Fruit fly (Drosophila melanogaster) whole organism, pupa: ENCODE data around the gene CG11052.

Source experiments
- CG14655 ChIP-seq: fragments of 200-800 bp; sonication (Bioruptor generic); optimal IDR thresholded peaks from 3 replicates; lab custom pipeline; 2017; ENCODE audit warnings: mild to moderate bottlenecking, missing biosample characterization, missing genetic modification reagents, missing genetic modification characterization
- D1 ChIP-seq: fragments of 200-800 bp; sonication (Bioruptor generic); optimal IDR thresholded peaks from 2 replicates; lab custom pipeline; 2018; ENCODE audit warnings: missing biosample characterization, mild to moderate bottlenecking, missing genetic modification characterization, moderate library complexity
- fd96Ca ChIP-seq: fragments of 200-800 bp; sonication (Bioruptor generic); IDR thresholded peaks from 3 replicates; pipeline ENCODE4 v1.3.6; 2022; ENCODE audit warnings: missing biosample characterization, missing genetic modification characterization
- gl ChIP-seq: fragments of 200-800 bp; sonication (Bioruptor generic); optimal IDR thresholded peaks from 2 replicates; lab custom pipeline; 2018; ENCODE audit warnings: missing biosample characterization, mild to moderate bottlenecking, missing genetic modification characterization

dm6 chr3R:7998778-7999177 is 10.3 kb downstream of the CG11052 start:
- TF ChIP-seq CG14655 (no peak), D1 (tag; lab: Kevin White, UChicago) (no peak), gl (tag; lab: Kevin White, UChicago) (no peak), fd96Ca (GFP tag; lab: Robert Waterston, UW) (no peak)
